Fruit fly (Drosophila melanogaster): ENCODE measurements around the gene gd.

Gene gd

DNA sequence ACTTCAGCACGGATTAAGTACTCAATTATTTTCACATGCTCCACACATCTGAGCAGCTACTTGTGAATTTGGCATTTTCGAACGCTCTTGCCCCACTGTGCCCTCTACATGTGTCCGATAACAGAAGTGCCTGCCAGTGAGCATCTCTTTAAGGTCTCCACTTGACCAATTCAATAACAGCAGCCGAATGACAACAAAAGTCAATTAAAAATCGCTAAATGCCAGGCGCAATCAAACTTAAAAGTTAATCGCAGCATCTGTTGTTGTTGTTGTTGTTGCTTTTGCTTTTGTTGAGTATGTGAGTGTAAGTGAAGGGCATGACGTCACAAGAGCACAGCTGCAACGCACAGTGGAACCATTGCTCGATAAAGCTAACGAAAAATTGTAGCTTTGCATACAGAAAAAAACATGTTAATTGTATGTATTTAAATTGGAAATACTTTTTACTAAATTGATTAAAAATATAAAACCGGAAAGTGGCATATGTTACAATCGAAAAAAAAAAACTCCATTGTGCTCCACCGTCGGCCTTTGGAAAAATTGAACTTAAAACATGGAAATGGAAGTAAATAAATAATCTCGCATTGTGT, 27.3 kb upstream of the gd start (continued):
- TF ChIP-seq Ravus (GFP tag; IDR thresholded peaks at IDR 0.05) (peak; percentile 11; the same call in 1 of the 2 replicates), CG17186 (GFP tag; optimal IDR thresholded peaks at IDR 0.05) (no peak), caup (GFP tag; optimal IDR thresholded peaks at IDR 0.05; ENCODE audit: severe bottlenecking) (no peak), NC2β (GFP tag; optimal IDR thresholded peaks at IDR 0.05) (no peak), Fer1 (GFP tag; optimal IDR thresholded peaks at IDR 0.05) (no peak), zen2 (GFP tag; IDR thresholded peaks at IDR 0.05; ENCODE audit: partially characterized antibody) (no peak), CTCF (GFP tag; optimal IDR thresholded peaks at IDR 0.05) (no peak), MBD-R2 (GFP tag; IDR thresholded peaks at IDR 0.05) (no peak), CG8388 (GFP tag; optimal IDR thresholded peaks at IDR 0.05) (no peak), CG5180 (GFP tag; optimal IDR thresholded peaks at IDR 0.05) (no peak), scrt (GFP tag; optimal IDR thresholded peaks at IDR 0.05) (no peak), Hand (GFP tag; optimal IDR thresholded peaks at IDR 0.05) (no peak), CG10979 (tag; optimal IDR thresholded peaks at IDR 0.05) (peak; percentile 46), repo (GFP tag; optimal IDR thresholded peaks at IDR 0.05) (no peak), exex (tag; optimal IDR thresholded peaks at IDR 0.05) (peak; percentile 2), cad (GFP tag; optimal IDR thresholded peaks at IDR 0.05) (no peak), Hmr (GFP tag; optimal IDR thresholded peaks at IDR 0.05) (no peak), D19B (GFP tag; optimal IDR thresholded peaks at IDR 0.05) (peak; percentile 9), jumu (GFP tag; optimal IDR thresholded peaks at IDR 0.05) (no peak), run (tag; optimal IDR thresholded peaks at IDR 0.05) (no peak), CG7928 (GFP tag; optimal IDR thresholded peaks at IDR 0.05) (no peak), kni (GFP tag; optimal IDR thresholded peaks at IDR 0.05) (no peak), Chrac-16 (GFP tag; optimal IDR thresholded peaks at IDR 0.05) (peak; percentile 57), h (optimal IDR thresholded peaks at IDR 0.05) (no peak), CG12236 (GFP tag; optimal IDR thresholded peaks at IDR 0.05) (no peak), ttk (GFP tag; IDR thresholded peaks at IDR 0.05) (no peak; the same call in 1 of the 2 replicates), crp (GFP tag; optimal IDR thresholded peaks at IDR 0.05) (no peak), CkIIα-i1 (GFP tag; IDR thresholded peaks at IDR 0.05) (no peak), tll (GFP tag; optimal IDR thresholded peaks at IDR 0.05) (no peak), ap (GFP tag; IDR thresholded peaks at IDR 0.05) (peak; percentile 29; the same call in 1 of the 2 replicates), trem (tag; optimal IDR thresholded peaks at IDR 0.05) (no peak), wdn (GFP tag; IDR thresholded peaks at IDR 0.05) (no peak), CG4854 (GFP tag; optimal IDR thresholded peaks at IDR 0.05) (no peak), sr (GFP tag; IDR thresholded peaks at IDR 0.05) (no peak; the same call in 2 of the 3 replicates), CG12219 (GFP tag; optimal IDR thresholded peaks at IDR 0.05) (no peak), jigr1 (GFP tag; IDR thresholded peaks at IDR 0.05) (no peak), gt (GFP tag; IDR thresholded peaks at IDR 0.05) (no peak), grau (tag; optimal IDR thresholded peaks at IDR 0.05) (peak; percentile 38), CG11504 (tag; optimal IDR thresholded peaks at IDR 0.05) (no peak), CG1647 (GFP tag; optimal IDR thresholded peaks at IDR 0.05) (no peak), CG6654 (GFP tag; optimal IDR thresholded peaks at IDR 0.05) (no peak), lmd (GFP tag; IDR thresholded peaks at IDR 0.05) (0 out of 2 replicates have a peak, but pooled peaks have one; percentile 8), CG10209 (GFP tag; optimal IDR thresholded peaks at IDR 0.05) (peak; percentile 16), CG10366 (GFP tag; IDR thresholded peaks at IDR 0.05) (peak; percentile 34), salm (tag; optimal IDR thresholded peaks at IDR 0.05) (no peak), Stat92E (GFP tag; optimal IDR thresholded peaks at IDR 0.05) (no peak), CG9609 (GFP tag; optimal IDR thresholded peaks at IDR 0.05) (peak; percentile 19), CG12104 (GFP tag; optimal IDR thresholded peaks at IDR 0.05) (no peak), CG12769 (tag; optimal IDR thresholded peaks at IDR 0.05) (no peak), CG33557 (GFP tag; optimal IDR thresholded peaks at IDR 0.05) (no peak)
